Fruit fly (Drosophila melanogaster): Measurements from ENCODE around the gene CG10096.

Gene CG10096

DNA sequence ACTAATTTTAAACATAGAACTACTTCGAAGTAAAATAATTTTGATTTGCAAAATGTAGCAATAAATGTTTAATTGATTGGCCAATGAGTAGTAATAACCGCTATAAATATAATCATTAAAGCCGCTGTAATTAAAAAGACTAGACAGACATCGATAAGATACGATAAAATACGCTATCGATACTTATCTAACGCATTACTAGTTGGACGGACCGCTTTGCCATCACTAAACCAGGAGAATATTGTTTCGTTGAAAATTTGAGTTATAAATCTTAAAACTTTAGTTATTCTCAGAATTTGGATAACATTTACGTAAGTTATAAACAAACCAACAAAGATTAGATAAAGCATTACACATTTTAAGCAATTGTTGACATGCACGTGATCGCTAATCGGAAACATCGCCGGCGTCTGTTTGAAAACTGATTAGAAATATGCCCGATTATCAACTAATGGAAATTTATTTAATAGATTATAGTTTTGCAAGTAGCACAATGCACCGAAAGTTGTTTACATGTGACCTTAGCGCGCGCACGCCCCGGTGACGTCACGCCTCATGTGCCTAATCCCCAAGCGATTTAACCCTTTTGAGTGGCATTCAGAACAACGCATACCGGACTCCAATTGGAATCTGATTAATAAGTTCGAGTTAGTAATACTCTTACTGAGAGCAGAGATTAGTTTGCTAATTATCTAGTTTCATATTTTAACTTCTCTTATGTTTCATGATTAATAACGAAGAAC lies 43.8 kb upstream of the CG10096 start, which contains the start of gene Desat1 (continued):
- TF ChIP-seq CG4617 (GFP tag; optimal IDR thresholded peaks at IDR 0.05; ENCODE audit: borderline replicate concordance) (peak; percentile 49), Eip74EF (GFP tag; optimal IDR thresholded peaks at IDR 0.05) (no peak), Hmr (GFP tag; optimal IDR thresholded peaks at IDR 0.05) (no peak), B-H1 (GFP tag; IDR thresholded peaks at IDR 0.05) (no peak), CHES-1-like (GFP tag; optimal IDR thresholded peaks at IDR 0.05) (peak; percentile 5), E2f1 (GFP tag; IDR thresholded peaks at IDR 0.05) (no peak), ewg (GFP tag; optimal IDR thresholded peaks at IDR 0.05) (no peak), row (GFP tag; IDR thresholded peaks at IDR 0.05) (peak; percentile 60), CG4820 (GFP tag; optimal IDR thresholded peaks at IDR 0.05) (no peak), ap (GFP tag; IDR thresholded peaks at IDR 0.05) (no peak), tna (GFP tag; IDR thresholded peaks at IDR 0.05; ENCODE audit: partially characterized antibody) (peak; percentile 81), chif (GFP tag; optimal IDR thresholded peaks at IDR 0.05) (no peak), Spps (tag; optimal IDR thresholded peaks at IDR 0.05) (no peak), ash1 (GFP tag; optimal IDR thresholded peaks at IDR 0.05) (no peak), CG30431 (GFP tag; optimal IDR thresholded peaks at IDR 0.05) (no peak), cwo (GFP tag; optimal IDR thresholded peaks at IDR 0.05) (peak; percentile 80), CG10462 (GFP tag; optimal IDR thresholded peaks at IDR 0.05) (no peak), CG7357 (GFP tag; IDR thresholded peaks at IDR 0.05) (no peak), Asciz (GFP tag; optimal IDR thresholded peaks at IDR 0.05) (no peak), CG17568 (GFP tag; optimal IDR thresholded peaks at IDR 0.05) (no peak), Doc2 (GFP tag; IDR thresholded peaks at IDR 0.05) (no peak), CG8290 (GFP tag; optimal IDR thresholded peaks at IDR 0.05) (peak; percentile 26), CG8290 (tag; optimal IDR thresholded peaks at IDR 0.05) (peak in 1 of 2 experiments; percentile 18), sens (GFP tag) (peak; percentile 69), HLH3B (GFP tag; IDR thresholded peaks at IDR 0.05) (no peak), Med (GFP tag) (peak; percentile 72), CG15514 (GFP tag; optimal IDR thresholded peaks at IDR 0.05) (peak; percentile 41), CG31365 (tag; optimal IDR thresholded peaks at IDR 0.05) (no peak), CG10147 (GFP tag; optimal IDR thresholded peaks at IDR 0.05) (no peak), Ravus (GFP tag; IDR thresholded peaks at IDR 0.05) (no peak), CG13296 (GFP tag; optimal IDR thresholded peaks at IDR 0.05) (no peak), CG16779 (GFP tag; IDR thresholded peaks at IDR 0.05) (no peak), eve (GFP tag; optimal IDR thresholded peaks at IDR 0.05) (no peak), CG32767 (GFP tag; IDR thresholded peaks at IDR 0.05) (no peak), CG13287 (GFP tag; IDR thresholded peaks at IDR 0.05; ENCODE audit: partially characterized antibody) (peak; percentile 94), CG32532 (GFP tag; IDR thresholded peaks at IDR 0.05) (no peak), ro (GFP tag; IDR thresholded peaks at IDR 0.05) (no peak), CG17328 (GFP tag; IDR thresholded peaks at IDR 0.05) (no peak), MBD-R2 (GFP tag; IDR thresholded peaks at IDR 0.05) (peak; percentile 54), yki (optimal IDR thresholded peaks at IDR 0.05) (no peak), CG1602 (GFP tag; optimal IDR thresholded peaks at IDR 0.05) (no peak), CG12942 (GFP tag; optimal IDR thresholded peaks at IDR 0.05) (no peak), HHEX (GFP tag; optimal IDR thresholded peaks at IDR 0.05) (no peak), crc (GFP tag; optimal IDR thresholded peaks at IDR 0.05) (no peak), HmgD (GFP tag; optimal IDR thresholded peaks at IDR 0.05) (no peak), NfI (GFP tag; optimal IDR thresholded peaks at IDR 0.05) (no peak), vnd (GFP tag; IDR thresholded peaks at IDR 0.05; ENCODE audit: partially characterized antibody) (peak; percentile 90), ems (GFP tag; optimal IDR thresholded peaks at IDR 0.05) (no peak), CG10565 (GFP tag; optimal IDR thresholded peaks at IDR 0.05) (no peak), CG12659 (GFP tag; optimal IDR thresholded peaks at IDR 0.05) (peak; percentile 23), hb (GFP tag; IDR thresholded peaks at IDR 0.05; ENCODE audit: partially characterized antibody) (peak; percentile 79)
